Worm (Caenorhabditis elegans): ENCODE measurements around the gene F54D5.17.

Gene F54D5.17

DNA sequence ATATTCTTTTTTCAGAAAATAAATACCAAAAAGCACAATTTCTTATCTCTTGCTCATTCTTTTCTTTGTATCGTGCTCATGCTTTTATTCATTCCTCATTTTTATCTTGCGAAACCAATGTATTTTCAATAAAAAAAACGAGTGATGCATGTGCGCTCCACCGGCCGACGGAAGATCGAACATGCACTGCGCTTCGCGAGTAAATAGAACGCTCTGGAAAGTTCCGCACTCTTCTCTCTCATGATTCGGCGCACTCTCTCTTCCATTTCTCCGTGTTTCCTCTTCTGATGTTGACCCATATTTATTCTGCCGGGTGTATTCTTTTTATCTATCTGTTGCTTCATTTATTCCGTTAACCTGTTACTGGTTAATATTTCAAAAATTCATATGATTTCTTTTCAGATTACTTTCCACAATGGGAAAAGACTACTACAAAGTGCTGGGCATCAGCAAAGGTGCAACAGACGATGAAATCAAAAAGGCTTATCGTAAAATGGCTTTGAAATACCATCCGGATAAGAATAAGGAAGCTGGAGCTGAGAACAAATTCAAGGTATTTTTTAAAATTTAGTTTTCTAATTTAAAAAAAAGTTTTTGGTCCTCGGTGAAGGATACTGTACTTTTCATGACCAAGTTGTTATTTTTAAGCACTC is 11.0 kb upstream of the F54D5.17 start, which contains the start of gene dnj-13 (continued):
- TF ChIP-seq akir-1 (GFP tag; optimal IDR thresholded peaks at IDR 0.05) (peak; percentile 89), dpff-1 (tag; optimal IDR thresholded peaks at IDR 0.05) (peak; percentile 58), F37B4.10 (GFP tag; IDR thresholded peaks at IDR 0.05) (0 out of 2 replicates have a peak, but pooled peaks have one; percentile 14), ceh-79 (tag; optimal IDR thresholded peaks at IDR 0.05) (peak; percentile 98), zim-3 (tag; optimal IDR thresholded peaks at IDR 0.05) (peak; percentile 89), F33H1.4 (GFP tag; IDR thresholded peaks at IDR 0.05) (peak; percentile 83), lin-35 (GFP tag; optimal IDR thresholded peaks at IDR 0.05) (peak in 2 of 3 experiments; percentile 18 to 82), hrde-1 (tag; optimal IDR thresholded peaks at IDR 0.05; ENCODE audit: borderline replicate concordance) (peak; percentile 14), pha-4 (tag; optimal IDR thresholded peaks at IDR 0.05) (peak; percentile 41), F52B5.7 (tag; optimal IDR thresholded peaks at IDR 0.05) (peak; percentile 95), nhr-120 (GFP tag; IDR thresholded peaks at IDR 0.05) (no peak), attf-5 (GFP tag; optimal IDR thresholded peaks at IDR 0.05) (peak; percentile 85), C17E4.6 (GFP tag; IDR thresholded peaks at IDR 0.05) (peak; percentile 94), cebp-1 (GFP tag; IDR thresholded peaks at IDR 0.05) (peak; percentile 94), cebp-1 (tag; optimal IDR thresholded peaks at IDR 0.05) (peak; percentile 97), Y79H2A.3 (GFP tag; conservative IDR thresholded peaks at IDR 0.05) (peak; percentile 85), madf-3 (GFP tag; IDR thresholded peaks at IDR 0.05) (peak; percentile 94), egl-44 (GFP tag; IDR thresholded peaks at IDR 0.05) (peak; percentile 89), K11D2.4 (GFP tag; IDR thresholded peaks at IDR 0.05) (peak; percentile 96), lsl-1 (GFP tag; optimal IDR thresholded peaks at IDR 0.05) (peak; percentile 70), rec-8 (tag; optimal IDR thresholded peaks at IDR 0.05) (no peak), lin-40 (tag; optimal IDR thresholded peaks at IDR 0.05) (peak; percentile 98), mel-28 (tag; optimal IDR thresholded peaks at IDR 0.05; ENCODE audit: borderline replicate concordance) (peak; percentile 60), hmg-1.2 (GFP tag; IDR thresholded peaks at IDR 0.05) (peak; percentile 79), egl-18 (GFP tag; IDR thresholded peaks at IDR 0.05) (peak; percentile 92), nfya-1 (tag; optimal IDR thresholded peaks at IDR 0.05; ENCODE audit: borderline replicate concordance, insufficient read depth) (no peak), ccch-3 (GFP tag; optimal IDR thresholded peaks at IDR 0.05) (no peak), unc-62 (GFP tag; optimal IDR thresholded peaks at IDR 0.05) (no peak), nhr-90 (tag; optimal IDR thresholded peaks at IDR 0.05) (peak; percentile 49), nfya-2 (GFP tag; IDR thresholded peaks at IDR 0.05) (no peak), rcor-1 (GFP tag; IDR thresholded peaks at IDR 0.05) (peak; percentile 94), efl-1 (GFP tag; optimal IDR thresholded peaks at IDR 0.05) (peak; percentile 54), ceh-40 (GFP tag; IDR thresholded peaks at IDR 0.05) (peak; percentile 86), attf-6 (GFP tag; IDR thresholded peaks at IDR 0.05) (peak; percentile 84), F49E8.2 (tag; optimal IDR thresholded peaks at IDR 0.05; ENCODE audit: insufficient read depth) (peak; percentile 78), let-526 (GFP tag; IDR thresholded peaks at IDR 0.05) (peak; percentile 98), Y56A3A.18 (GFP tag; IDR thresholded peaks at IDR 0.05) (peak; percentile 82), egrh-3 (GFP tag; IDR thresholded peaks at IDR 0.05) (peak; percentile 54), lir-1 (GFP tag; conservative IDR thresholded peaks at IDR 0.05) (peak; percentile 91), T07F8.4 (tag; optimal IDR thresholded peaks at IDR 0.05) (no peak), tbx-9 (tag; optimal IDR thresholded peaks at IDR 0.05; ENCODE audit: borderline replicate concordance) (peak; percentile 87), atf-7 (tag; optimal IDR thresholded peaks at IDR 0.05) (peak; percentile 96), ztf-28 (GFP tag; IDR thresholded peaks at IDR 0.05) (peak; percentile 83; the same call in 1 of the 2 replicates), F22D6.2 (tag; optimal IDR thresholded peaks at IDR 0.05) (peak; percentile 81), B0035.1 (tag; optimal IDR thresholded peaks at IDR 0.05) (peak; percentile 39), F39B2.1 (GFP tag; IDR thresholded peaks at IDR 0.05) (peak; percentile 93), ztf-22 (GFP tag; optimal IDR thresholded peaks at IDR 0.05) (peak; percentile 88)

Measured in whole organism, young adult.